Fruit fly (Drosophila melanogaster) whole organism, embryonic: Measurements from ENCODE around the gene CG44000.

Source experiments
- CG10321 ChIP-seq: fragments of 200-800 bp; sonication (Bioruptor generic); IDR thresholded peaks from 2 replicates; pipeline ENCODE4 v1.3.6; 2022; ENCODE audit warnings: missing biosample characterization, missing genetic modification characterization
- CG10366 ChIP-seq: fragments of 200-800 bp; sonication (Bioruptor generic); IDR thresholded peaks from 2 replicates; pipeline ENCODE4 v1.3.6; 2022; ENCODE audit warnings: missing biosample characterization, missing genetic modification characterization
- CG14050 ChIP-seq: fragments of 200-800 bp; sonication (Bioruptor generic); IDR thresholded peaks from 3 replicates; pipeline ENCODE4 v1.3.6; 2022; ENCODE audit warnings: missing biosample characterization, missing genetic modification characterization
- CG15011 ChIP-seq: fragments of 200-800 bp; sonication (Bioruptor generic); optimal IDR thresholded peaks from 3 replicates; lab custom pipeline; 2018; ENCODE audit warnings: missing biosample characterization, mild to moderate bottlenecking, missing genetic modification characterization
- CG1647 ChIP-seq: fragments of 200-800 bp; sonication (Bioruptor generic); optimal IDR thresholded peaks from 3 replicates; lab custom pipeline; 2016; ENCODE audit warnings: missing biosample characterization, missing genetic modification characterization
- CG17385 ChIP-seq: fragments of 200-800 bp; sonication (Bioruptor generic); optimal IDR thresholded peaks from 3 replicates; lab custom pipeline; 2018; ENCODE audit warnings: missing biosample characterization, mild to moderate bottlenecking, missing genetic modification characterization
- CG1832 ChIP-seq: fragments of 200-800 bp; sonication (Bioruptor generic); optimal IDR thresholded peaks from 2 replicates; lab custom pipeline; 2017; ENCODE audit warnings: missing biosample characterization, mild to moderate bottlenecking, missing genetic modification characterization, inconsistent platforms
- CG18764 ChIP-seq: fragments of 200-800 bp; sonication (Bioruptor generic); optimal IDR thresholded peaks from 3 replicates; lab custom pipeline; 2016; ENCODE audit warnings: missing biosample characterization, missing genetic modification characterization
- CG32532 ChIP-seq: fragments of 200-800 bp; sonication (Bioruptor generic); IDR thresholded peaks from 2 replicates; pipeline ENCODE4 v1.3.6; 2022; ENCODE audit warnings: missing biosample characterization, missing genetic modification characterization
- CG3281 ChIP-seq: fragments of 200-800 bp; sonication (Bioruptor generic); optimal IDR thresholded peaks from 3 replicates; lab custom pipeline; 2017; ENCODE audit warnings: missing biosample characterization, mild to moderate bottlenecking, missing genetic modification characterization
- CG4617 ChIP-seq: fragments of 200-800 bp; sonication (Bioruptor generic); optimal IDR thresholded peaks from 3 replicates; lab custom pipeline; 2016; ENCODE audit warnings: missing biosample characterization, missing genetic modification characterization, borderline replicate concordance
- CG6654 ChIP-seq: fragments of 200-800 bp; sonication (Bioruptor generic); optimal IDR thresholded peaks from 2 replicates; lab custom pipeline; 2017; ENCODE audit warnings: missing biosample characterization, mild to moderate bottlenecking, missing genetic modification characterization
- CG8281 ChIP-seq: fragments of 200-800 bp; sonication (Bioruptor generic); optimal IDR thresholded peaks from 2 replicates; lab custom pipeline; 2018; ENCODE audit warnings: missing biosample characterization, mild to moderate bottlenecking, missing genetic modification characterization, moderate library complexity
- CG9609 ChIP-seq: fragments of 200-800 bp; sonication (Bioruptor generic); optimal IDR thresholded peaks from 3 replicates; lab custom pipeline; 2016; ENCODE audit warnings: missing biosample characterization, missing genetic modification characterization
- CG9727 ChIP-seq: fragments of 200-800 bp; sonication (Bioruptor generic); optimal IDR thresholded peaks from 3 replicates; lab custom pipeline; 2017; ENCODE audit warnings: missing biosample characterization, mild to moderate bottlenecking, missing genetic modification characterization
- CHES-1-like ChIP-seq: fragments of 200-800 bp; sonication (Bioruptor generic); optimal IDR thresholded peaks from 2 replicates; lab custom pipeline; 2016; ENCODE audit warnings: missing biosample characterization, missing genetic modification characterization
- D19B ChIP-seq: fragments of 200-800 bp; sonication (Bioruptor generic); optimal IDR thresholded peaks from 2 replicates; lab custom pipeline; 2017; ENCODE audit warnings: missing biosample characterization, mild to moderate bottlenecking, missing genetic modification characterization
- Deaf1 ChIP-seq: fragments of 200-800 bp; optimal IDR thresholded peaks from 3 replicates; lab custom pipeline; 2019; ENCODE audit warnings: missing biosample characterization, mild to moderate bottlenecking, missing genetic modification characterization, moderate library complexity
- Doc3 ChIP-seq: fragments of 200-800 bp; sonication (Bioruptor generic); IDR thresholded peaks from 3 replicates; pipeline ENCODE4 v1.3.6; 2022; ENCODE audit warnings: missing biosample characterization, missing genetic modification characterization; ENCODE audit not compliant: partially characterized antibody
- E2f1 ChIP-seq: fragments of 200-800 bp; sonication (Bioruptor generic); IDR thresholded peaks from 2 replicates; pipeline ENCODE4 v1.3.6; 2022; ENCODE audit warnings: missing biosample characterization, missing genetic modification characterization
- Ets97D ChIP-seq: fragments of 200-800 bp; sonication (Bioruptor generic); optimal IDR thresholded peaks from 3 replicates; lab custom pipeline; 2016; ENCODE audit warnings: missing biosample characterization, missing genetic modification characterization
- Hr3 ChIP-seq: fragments of 200-800 bp; sonication (Bioruptor generic); optimal IDR thresholded peaks from 3 replicates; lab custom pipeline; 2016; ENCODE audit warnings: missing biosample characterization, missing genetic modification characterization
- Hr51 ChIP-seq, 2 experiments: fragments of 200-800 bp; sonication (Bioruptor generic); optimal IDR thresholded peaks; 2 replicates in 1 of 2; 3 replicates in 1 of 2; lab custom pipeline; 2016 to 2018; ENCODE audit warnings: missing biosample characterization in 2 of 2, missing genetic modification characterization in 2 of 2, mild to moderate bottlenecking in 1 of 2, moderate library complexity in 1 of 2
- Hr78 ChIP-seq, 2 experiments: fragments of 200-800 bp in 1 of 2; fragments of >200 bp in 1 of 2; sonication (Bioruptor generic) in 1 of 2; optimal IDR thresholded peaks; 2 replicates each; lab custom pipeline; 2017 to 2019; ENCODE audit warnings: missing biosample characterization in 2 of 2, missing genetic modification characterization in 2 of 2, mild to moderate bottlenecking in 1 of 2, moderate library complexity in 1 of 2
- MBD-R2 ChIP-seq: fragments of 200-800 bp; sonication (Bioruptor generic); IDR thresholded peaks from 2 replicates; pipeline ENCODE4 v1.3.6; 2022; ENCODE audit warnings: missing biosample characterization, missing genetic modification characterization
- Mrtf ChIP-seq: fragments of 200-800 bp; sonication (Bioruptor generic); IDR thresholded peaks from 3 replicates; pipeline ENCODE4 v1.3.6; 2022; ENCODE audit warnings: missing biosample characterization, missing genetic modification characterization
- Nf-YB ChIP-seq: fragments of 200-800 bp; sonication (Bioruptor generic); optimal IDR thresholded peaks from 3 replicates; lab custom pipeline; 2019; ENCODE audit warnings: missing biosample characterization, mild to moderate bottlenecking, missing genetic modification characterization, moderate library complexity
- Sox100B ChIP-seq: fragments of 200-800 bp; sonication (Bioruptor generic); optimal IDR thresholded peaks from 3 replicates; lab custom pipeline; 2018; ENCODE audit warnings: missing biosample characterization, mild to moderate bottlenecking, missing genetic modification characterization
- Xbp1 ChIP-seq: fragments of 200-800 bp; sonication (Bioruptor generic); optimal IDR thresholded peaks from 3 replicates; lab custom pipeline; 2016; ENCODE audit warnings: missing biosample characterization, mild to moderate bottlenecking, missing genetic modification characterization
- ara ChIP-seq: fragments of 200-800 bp; sonication (Bioruptor generic); IDR thresholded peaks from 2 replicates; pipeline ENCODE4 v1.3.6; 2022; ENCODE audit warnings: missing biosample characterization, missing genetic modification characterization
- bigmax ChIP-seq: fragments of 200-800 bp; sonication (Bioruptor generic); optimal IDR thresholded peaks from 2 replicates; lab custom pipeline; 2018; ENCODE audit warnings: missing biosample characterization, mild to moderate bottlenecking, missing genetic modification characterization
- btn ChIP-seq: fragments of 200-800 bp; sonication (Bioruptor generic); optimal IDR thresholded peaks from 2 replicates; lab custom pipeline; 2016; ENCODE audit warnings: missing biosample characterization, missing genetic modification characterization
- caup ChIP-seq: fragments of 200-800 bp; sonication (Bioruptor generic); optimal IDR thresholded peaks from 3 replicates; lab custom pipeline; 2017; ENCODE audit warnings: missing biosample characterization, mild to moderate bottlenecking, missing genetic modification characterization, moderate library complexity; ENCODE audit not compliant: severe bottlenecking
- cg ChIP-seq: fragments of 200-800 bp; sonication (Bioruptor generic); optimal IDR thresholded peaks from 3 replicates; lab custom pipeline; 2019; ENCODE audit warnings: missing biosample characterization, mild to moderate bottlenecking, missing genetic modification characterization, moderate library complexity
- chif ChIP-seq, 2 experiments: fragments of 200-800 bp; sonication (Bioruptor generic); optimal IDR thresholded peaks; 3 replicates each; lab custom pipeline; 2016; ENCODE audit warnings: missing biosample characterization in 2 of 2, missing genetic modification characterization in 2 of 2
- dati ChIP-seq: fragments of 200-800 bp; sonication (Bioruptor generic); IDR thresholded peaks from 2 replicates; pipeline ENCODE4 v1.3.6; 2022; ENCODE audit warnings: missing biosample characterization, missing genetic modification characterization
- fru ChIP-seq: fragments of >200 bp; optimal IDR thresholded peaks from 2 replicates; lab custom pipeline; 2017
- ftz-f1 ChIP-seq: fragments of 200-800 bp; sonication (Bioruptor generic); optimal IDR thresholded peaks from 2 replicates; lab custom pipeline; 2016; ENCODE audit warnings: missing biosample characterization, missing genetic modification characterization
- gem ChIP-seq: fragments of 200-800 bp; sonication (Bioruptor generic); optimal IDR thresholded peaks from 2 replicates; lab custom pipeline; 2019; ENCODE audit warnings: missing biosample characterization, mild to moderate bottlenecking, missing genetic modification characterization, moderate library complexity
- insv ChIP-seq, 2 experiments: fragments of 200-800 bp; sonication (Bioruptor generic); optimal IDR thresholded peaks; 3 replicates each; lab custom pipeline; 2016 to 2018; ENCODE audit warnings: missing biosample characterization in 2 of 2, missing genetic modification characterization in 2 of 2
- lbe ChIP-seq: fragments of 200-800 bp; sonication (Bioruptor generic); optimal IDR thresholded peaks from 2 replicates; lab custom pipeline; 2016; ENCODE audit warnings: missing biosample characterization, mild to moderate bottlenecking, missing genetic modification characterization
- lilli ChIP-seq: fragments of 200-800 bp; sonication (Bioruptor generic); optimal IDR thresholded peaks from 3 replicates; lab custom pipeline; 2016; ENCODE audit warnings: missing biosample characterization, missing genetic modification characterization
- pan ChIP-seq, 4 experiments: fragments of >200 bp in 3 of 4; fragments of 200-800 bp in 1 of 4; sonication (Bioruptor generic) in 1 of 4; optimal IDR thresholded peaks in 3 of 4; IDR thresholded peaks in 1 of 4; 2 replicates each; pipeline versions ENCODE4 v1.3.6 to Lab custom; 2017 to 2022; ENCODE audit warnings: missing biosample characterization in 2 of 4, missing genetic modification characterization in 2 of 4, mixed read lengths in 1 of 4
- row ChIP-seq: fragments of 200-800 bp; sonication (Bioruptor generic); IDR thresholded peaks from 3 replicates; pipeline ENCODE4 v1.3.6; 2022; ENCODE audit warnings: missing biosample characterization, missing genetic modification characterization
- stwl ChIP-seq: fragments of 200-800 bp; sonication (Bioruptor generic); optimal IDR thresholded peaks from 3 replicates; lab custom pipeline; 2018; ENCODE audit warnings: missing biosample characterization, mild to moderate bottlenecking, missing genetic modification characterization, moderate library complexity
- sug ChIP-seq: fragments of 200-800 bp; optimal IDR thresholded peaks from 2 replicates; lab custom pipeline; 2019; ENCODE audit warnings: missing biosample characterization, mild to moderate bottlenecking, missing genetic modification characterization, moderate library complexity
- tll ChIP-seq, 2 experiments: fragments of 200-800 bp in 1 of 2; fragments of >200 bp in 1 of 2; sonication (Bioruptor generic) in 1 of 2; optimal IDR thresholded peaks; 2 replicates each; lab custom pipeline; 2017 to 2019; ENCODE audit warnings: missing biosample characterization in 2 of 2, missing genetic modification characterization in 2 of 2, mild to moderate bottlenecking in 1 of 2, moderate library complexity in 1 of 2
- wdn ChIP-seq: fragments of 200-800 bp; sonication (Bioruptor generic); IDR thresholded peaks from 2 replicates; pipeline ENCODE4 v1.3.6; 2022; ENCODE audit warnings: missing biosample characterization, missing genetic modification characterization
- wek ChIP-seq: fragments of 200-800 bp; sonication (Bioruptor generic); optimal IDR thresholded peaks from 3 replicates; lab custom pipeline; 2018; ENCODE audit warnings: missing biosample characterization, mild to moderate bottlenecking, missing genetic modification characterization, moderate library complexity

The CG44000 gene

dm6 chr2L:5027321-5028069, 15.6 kb upstream of the CG44000 start (continued):
- TF ChIP-seq tll (GFP tag; optimal IDR thresholded peaks at IDR 0.05; lab: Kevin White, UChicago) = no peak
- no peak for TF ChIP-seq Hr78 (GFP tag; optimal IDR thresholded peaks at IDR 0.05; lab: Kevin White, UChicago)
- TF ChIP-seq ara (GFP tag; lab: Robert Waterston, UW) = no peak
- TF ChIP-seq Doc3 = 0 out of 3 replicates have a peak, but pooled peaks have one; percentile 30
- no peak for TF ChIP-seq CG18764
- no peak for TF ChIP-seq CG10321 (GFP tag; lab: Robert Waterston, UW)
- TF ChIP-seq bigmax (GFP tag; lab: Kevin White, UChicago) = no peak
- TF ChIP-seq CG10366 (GFP tag; lab: Robert Waterston, UW) = no peak
- TF ChIP-seq Ets97D (GFP tag; lab: Kevin White, UChicago) = no peak
- no peak for TF ChIP-seq Xbp1 (GFP tag; lab: Kevin White, UChicago)
- no peak for TF ChIP-seq CG14050 (GFP tag; lab: Robert Waterston, UW)
- no peak for TF ChIP-seq CG8281
- no peak for TF ChIP-seq CG9609 (GFP tag; lab: Kevin White, UChicago)
- no peak for TF ChIP-seq chif (GFP tag; optimal IDR thresholded peaks at IDR 0.05; lab: Kevin White, UChicago)
- peak; percentile 92 for TF ChIP-seq D19B (GFP tag; lab: Kevin White, UChicago)
- TF ChIP-seq insv (GFP tag; optimal IDR thresholded peaks at IDR 0.05; lab: Kevin White, UChicago) = no peak
- TF ChIP-seq CG1647 = no peak
- TF ChIP-seq fru = no peak
- TF ChIP-seq Mrtf (GFP tag; lab: Robert Waterston, UW) = no peak
- TF ChIP-seq stwl = no peak
- no peak for TF ChIP-seq btn (GFP tag; lab: Kevin White, UChicago)
- peak in 1 of 2 experiments; percentile 0 for TF ChIP-seq Hr51 (GFP tag; optimal IDR thresholded peaks at IDR 0.05; lab: Kevin White, UChicago)
- no peak for TF ChIP-seq CG1832 (GFP tag; lab: Kevin White, UChicago)
- TF ChIP-seq CG32532 (GFP tag; lab: Robert Waterston, UW) = no peak
- no peak for TF ChIP-seq E2f1 (GFP tag; lab: Robert Waterston, UW)
- no peak for TF ChIP-seq CG4617 (GFP tag; lab: Kevin White, UChicago)
- TF ChIP-seq lilli = peak; percentile 9
- TF ChIP-seq CHES-1-like = no peak
- peak; percentile 97 for TF ChIP-seq Deaf1 (tag; lab: Kevin White, UChicago)
- no peak for TF ChIP-seq Sox100B (GFP tag; lab: Kevin White, UChicago)
- TF ChIP-seq wek = no peak
- no peak for TF ChIP-seq Hr3 (GFP tag; lab: Kevin White, UChicago)
- no peak for TF ChIP-seq caup
- TF ChIP-seq lbe (GFP tag; lab: Kevin White, UChicago) = no peak
- TF ChIP-seq wdn (GFP tag; lab: Robert Waterston, UW) = no peak
- peak; percentile 55 for TF ChIP-seq sug (tag; lab: Kevin White, UChicago)
- peak; percentile 44 for TF ChIP-seq gem (tag; lab: Kevin White, UChicago)
- TF ChIP-seq dati (GFP tag; lab: Robert Waterston, UW) = no peak
- TF ChIP-seq Nf-YB (GFP tag; lab: Kevin White, UChicago) = peak; percentile 35
- TF ChIP-seq CG15011 = no peak
- TF ChIP-seq ftz-f1 = peak; percentile 37
- TF ChIP-seq CG3281 (GFP tag; lab: Kevin White, UChicago) = no peak
- TF ChIP-seq cg = peak; percentile 46
- TF ChIP-seq CG9727 = no peak
- TF ChIP-seq pan (optimal IDR thresholded peaks at IDR 0.05; lab: Kevin White, UChicago) = no peak
- no peak for TF ChIP-seq pan (GFP tag; optimal IDR thresholded peaks at IDR 0.05 in 1 of 2, IDR thresholded peaks at IDR 0.05 in 1 of 2)
- peak; percentile 57; the same call in 2 of the 3 replicates for TF ChIP-seq row (GFP tag; lab: Robert Waterston, UW)
- no peak for TF ChIP-seq CG6654 (GFP tag; lab: Kevin White, UChicago)
- TF ChIP-seq CG17385 (GFP tag; lab: Kevin White, UChicago) = no peak
- no peak for TF ChIP-seq MBD-R2 (GFP tag; lab: Robert Waterston, UW)
